Worm (Caenorhabditis elegans) whole organism, late embryonic: ENCODE data around the gene clp-10.

Experiments
- C38D4.7 ChIP-seq: fragments of 200-800 bp; sonication (Bioruptor generic); optimal IDR thresholded peaks from 2 replicates; lab custom pipeline; 2018; ENCODE audit warnings: mild to moderate bottlenecking, missing genetic modification characterization, moderate library complexity, missing compliant biosample characterization
- F13H6.1 ChIP-seq: sonication (generic microtip); optimal IDR thresholded peaks from 2 replicates; lab custom pipeline; 2016; ENCODE audit warnings: missing genetic modification characterization, missing compliant biosample characterization
- K09A11.1 ChIP-seq: sonication (generic microtip); optimal IDR thresholded peaks from 2 replicates; lab custom pipeline; 2017; ENCODE audit warnings: antibody characterized with exemption, mild to moderate bottlenecking, missing genetic modification characterization, missing compliant biosample characterization; ENCODE audit not compliant: insufficient read depth
- T23F11.4 ChIP-seq: fragments of 200-800 bp; sonication (Bioruptor generic); optimal IDR thresholded peaks from 2 replicates; lab custom pipeline; 2018; ENCODE audit warnings: mild to moderate bottlenecking, missing genetic modification characterization, missing compliant biosample characterization
- ahr-1 ChIP-seq: sonication (generic microtip); optimal IDR thresholded peaks from 2 replicates; lab custom pipeline; 2016; ENCODE audit warnings: missing genetic modification characterization, missing compliant biosample characterization
- ceh-18 ChIP-seq: sonication (generic microtip); optimal IDR thresholded peaks from 2 replicates; lab custom pipeline; 2016; ENCODE audit warnings: missing genetic modification characterization, missing compliant biosample characterization
- ceh-19 ChIP-seq: fragments of 200-800 bp; sonication (Bioruptor generic); optimal IDR thresholded peaks from 2 replicates; lab custom pipeline; 2018; ENCODE audit warnings: mild to moderate bottlenecking, missing genetic modification characterization, missing compliant biosample characterization
- ceh-30 ChIP-seq: fragments of 150-350 bp; optimal IDR thresholded peaks from 2 replicates; lab custom pipeline; 2014; ENCODE audit warnings: missing biosample characterization, missing genetic modification characterization
- ceh-31 ChIP-seq: sonication (generic microtip); optimal IDR thresholded peaks from 2 replicates; lab custom pipeline; 2016; ENCODE audit warnings: missing genetic modification characterization, missing compliant biosample characterization
- ceh-48 ChIP-seq: sonication (generic microtip); optimal IDR thresholded peaks from 2 replicates; lab custom pipeline; 2016; ENCODE audit warnings: missing genetic modification characterization, inconsistent platforms, missing compliant biosample characterization
- ceh-9 ChIP-seq: sonication (generic microtip); optimal IDR thresholded peaks from 2 replicates; lab custom pipeline; 2016; ENCODE audit warnings: mild to moderate bottlenecking, missing genetic modification characterization, inconsistent platforms, missing compliant biosample characterization
- dmd-4 ChIP-seq: sonication (generic microtip); optimal IDR thresholded peaks from 2 replicates; lab custom pipeline; 2016; ENCODE audit warnings: borderline replicate concordance, missing genetic modification characterization, missing compliant biosample characterization
- dve-1 ChIP-seq: sonication (generic microtip); optimal IDR thresholded peaks from 2 replicates; lab custom pipeline; 2017; ENCODE audit warnings: antibody characterized with exemption, mild to moderate bottlenecking, missing genetic modification characterization, missing compliant biosample characterization
- eyg-1 ChIP-seq: sonication (generic microtip); optimal IDR thresholded peaks from 2 replicates; lab custom pipeline; 2016; ENCODE audit warnings: missing genotype, missing genetic modification characterization, missing compliant biosample characterization
- fax-1 ChIP-seq: sonication (generic microtip); optimal IDR thresholded peaks from 2 replicates; lab custom pipeline; 2016; ENCODE audit warnings: missing genotype, missing genetic modification characterization, missing compliant biosample characterization
- fkh-6 ChIP-seq: sonication (generic microtip); optimal IDR thresholded peaks from 2 replicates; lab custom pipeline; 2016; ENCODE audit warnings: missing genetic modification characterization, missing compliant biosample characterization
- gmeb-2 ChIP-seq: sonication (generic microtip); optimal IDR thresholded peaks from 2 replicates; lab custom pipeline; 2016; ENCODE audit warnings: missing genetic modification characterization, inconsistent platforms, missing compliant biosample characterization
- hlh-13 ChIP-seq: fragments of 200-800 bp; sonication (Bioruptor generic); optimal IDR thresholded peaks from 2 replicates; lab custom pipeline; 2018; ENCODE audit warnings: mild to moderate bottlenecking, missing genetic modification characterization, missing compliant biosample characterization
- hlh-15 ChIP-seq: sonication (generic microtip); optimal IDR thresholded peaks from 2 replicates; lab custom pipeline; 2016; ENCODE audit warnings: missing genetic modification characterization, missing compliant biosample characterization
- hlh-30 ChIP-seq: sonication (generic microtip); optimal IDR thresholded peaks from 2 replicates; lab custom pipeline; 2017; ENCODE audit warnings: antibody characterized with exemption, missing genetic modification characterization, missing compliant biosample characterization; ENCODE audit not compliant: insufficient read depth
- hlh-8 ChIP-seq: sonication (generic microtip); optimal IDR thresholded peaks from 2 replicates; lab custom pipeline; 2016; ENCODE audit warnings: missing genotype, missing genetic modification characterization, missing compliant biosample characterization
- lin-11 ChIP-seq: fragments of 200-800 bp; sonication (Bioruptor generic); optimal IDR thresholded peaks from 2 replicates; lab custom pipeline; 2018; ENCODE audit warnings: mild to moderate bottlenecking, missing genetic modification characterization, missing compliant biosample characterization
- madf-2 ChIP-seq: sonication (generic microtip); optimal IDR thresholded peaks from 2 replicates; lab custom pipeline; 2017; ENCODE audit warnings: missing genetic modification characterization, missing compliant biosample characterization
- nfya-1 ChIP-seq: sonication (generic microtip); optimal IDR thresholded peaks from 2 replicates; lab custom pipeline; 2017; ENCODE audit warnings: missing genetic modification characterization, mild to moderate bottlenecking, missing compliant biosample characterization, antibody characterized with exemption, moderate library complexity
- npax-4 ChIP-seq: sonication (generic microtip); optimal IDR thresholded peaks from 2 replicates; lab custom pipeline; 2016; ENCODE audit warnings: missing genetic modification characterization, missing compliant biosample characterization
- odd-2 ChIP-seq: sonication (generic microtip); optimal IDR thresholded peaks from 2 replicates; lab custom pipeline; 2017; ENCODE audit warnings: antibody characterized with exemption, mild to moderate bottlenecking, missing genetic modification characterization, missing compliant biosample characterization
- pag-3 ChIP-seq: sonication (generic microtip); optimal IDR thresholded peaks from 2 replicates; lab custom pipeline; 2016; ENCODE audit warnings: missing compliant biosample characterization, missing genetic modification characterization, borderline replicate concordance
- pax-1 ChIP-seq: fragments of 150-350 bp; optimal IDR thresholded peaks from 2 replicates; lab custom pipeline; 2014; ENCODE audit warnings: missing biosample characterization, missing genetic modification characterization
- pqm-1 ChIP-seq: sonication (generic microtip); optimal IDR thresholded peaks from 2 replicates; lab custom pipeline; 2016; ENCODE audit warnings: missing genetic modification characterization, missing compliant biosample characterization
- pros-1 ChIP-seq: fragments of 150-350 bp; optimal IDR thresholded peaks from 2 replicates; lab custom pipeline; 2014; ENCODE audit warnings: missing biosample characterization, missing genetic modification reagents, missing genetic modification characterization
- rnt-1 ChIP-seq: sonication (generic microtip); optimal IDR thresholded peaks from 2 replicates; lab custom pipeline; 2016; ENCODE audit warnings: missing genetic modification characterization, missing compliant biosample characterization
- sdc-2 ChIP-seq: sonication (generic microtip); optimal IDR thresholded peaks from 2 replicates; lab custom pipeline; 2016; ENCODE audit warnings: missing genotype, missing genetic modification characterization, missing compliant biosample characterization
- sox-2 ChIP-seq: fragments of 200-800 bp; sonication (Bioruptor generic); IDR thresholded peaks from 2 replicates; pipeline ENCODE4 v1.3.6; 2022; ENCODE audit warnings: missing genetic modification reagents, missing genetic modification characterization, missing compliant biosample characterization
- syd-9 ChIP-seq: sonication (generic microtip); optimal IDR thresholded peaks from 2 replicates; lab custom pipeline; 2016; ENCODE audit warnings: mild to moderate bottlenecking, missing genetic modification characterization, moderate library complexity, missing compliant biosample characterization
- ttx-3 ChIP-seq: sonication (generic microtip); optimal IDR thresholded peaks from 2 replicates; lab custom pipeline; 2016; ENCODE audit warnings: missing genetic modification reagents, missing genetic modification characterization, missing compliant biosample characterization
- unc-42 ChIP-seq: sonication (generic microtip); optimal IDR thresholded peaks from 2 replicates; lab custom pipeline; 2016; ENCODE audit warnings: missing genotype, missing genetic modification characterization, missing compliant biosample characterization
- unc-55 ChIP-seq: sonication (generic microtip); optimal IDR thresholded peaks from 2 replicates; lab custom pipeline; 2017; ENCODE audit warnings: missing biosample characterization, missing genetic modification reagents, missing genetic modification characterization
- zip-5 ChIP-seq: sonication (generic microtip); optimal IDR thresholded peaks from 2 replicates; lab custom pipeline; 2016; ENCODE audit warnings: missing genetic modification characterization, missing compliant biosample characterization

clp-10 gene

DNA sequence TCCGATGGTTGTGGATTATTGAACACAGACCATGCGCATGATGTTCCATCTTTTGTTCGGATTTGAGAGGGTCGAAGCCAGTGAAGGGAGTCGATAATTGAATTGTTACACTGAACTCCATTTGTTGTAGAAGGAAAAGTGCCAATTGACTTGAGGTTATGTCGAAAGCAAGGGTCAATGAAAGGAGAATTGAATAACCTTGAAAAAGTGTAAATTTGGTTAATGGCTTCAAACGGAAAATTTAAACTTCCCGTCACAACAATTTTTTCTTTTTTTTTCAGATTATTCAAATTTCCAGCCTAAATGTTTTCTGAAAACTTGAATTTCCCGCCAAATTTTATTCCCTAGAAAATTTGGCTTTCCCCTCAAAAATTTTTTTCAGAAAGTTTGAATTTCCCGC, at the start of gene clp-10:
clp-10 (minus strand) TSS at position 101 of the 400 bp plus-strand sequence.
- TF ChIP-seq pag-3 (tag; lab: Kevin White, UChicago) (no peak), rnt-1 (no peak), hlh-13 (GFP tag; lab: Kevin White, UChicago) (no peak), hlh-15 (tag; lab: Kevin White, UChicago) (no peak), eyg-1 (tag; lab: Kevin White, UChicago) (no peak), syd-9 (no peak), zip-5 (no peak)

DNA sequence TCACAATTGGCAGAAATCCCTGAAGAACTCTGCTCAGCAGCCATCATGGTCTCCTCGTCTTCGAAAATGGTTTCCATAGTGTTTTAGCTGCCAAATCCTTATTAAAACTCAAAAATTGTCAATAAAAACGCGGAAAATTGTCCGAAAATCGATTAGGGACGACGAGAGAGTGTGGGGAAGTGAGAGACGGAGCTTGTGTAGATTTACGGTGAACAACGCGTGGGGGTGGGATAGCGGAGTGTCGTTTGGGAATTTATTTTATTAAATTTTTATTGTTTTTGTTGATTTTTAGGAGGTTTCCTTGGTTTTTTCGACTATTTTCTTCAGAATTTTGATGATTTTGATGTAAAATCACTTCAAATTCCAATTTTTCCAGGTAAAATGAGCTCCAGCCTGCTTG, 49.2 kb upstream of the clp-10 start, which contains the start of the genes F54C4.4 and mrpl-40:
F54C4.4 (minus strand) TSS at position 199 of the 400 bp plus-strand sequence.
mrpl-40 (plus strand) TSS at position 377 of the 400 bp plus-strand sequence.
- TF ChIP-seq nfya-1 (tag; lab: Kevin White, UChicago) (peak; percentile 55), unc-42 (peak; percentile 66), pros-1 (tag; lab: Kevin White, UChicago) (no peak), sdc-2 (tag; lab: Kevin White, UChicago) (no peak), K09A11.1 (tag; lab: Kevin White, UChicago) (no peak), ceh-31 (tag; lab: Kevin White, UChicago) (peak; percentile 41), T23F11.4 (GFP tag; lab: Kevin White, UChicago) (no peak), fax-1 (tag; lab: Kevin White, UChicago) (no peak), ceh-48 (tag; lab: Kevin White, UChicago) (peak; percentile 82)

DNA sequence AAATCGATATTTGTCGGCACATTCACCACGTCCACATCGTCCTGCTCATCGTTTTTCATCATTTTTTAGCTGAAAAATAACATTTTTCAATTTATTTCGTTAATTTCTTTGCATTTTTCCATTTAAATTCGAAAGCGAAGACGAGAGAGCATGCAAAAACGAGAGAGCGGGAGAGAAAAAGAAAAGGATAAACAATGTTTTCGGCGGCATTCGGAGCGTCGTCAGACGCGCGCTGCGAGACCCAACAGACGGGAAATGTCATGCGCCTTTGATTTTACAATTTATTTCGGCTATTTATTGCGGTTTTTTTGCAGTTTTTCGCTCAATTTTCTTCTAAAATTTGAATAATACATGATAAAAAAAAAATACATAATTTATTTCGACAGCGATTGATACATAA, 48.3 kb upstream of the clp-10 start, which contains the start of gene attf-3:
attf-3 (minus strand) TSS at position 69 of the 400 bp plus-strand sequence.
- TF ChIP-seq nfya-1 (tag; lab: Kevin White, UChicago), result peak; percentile 47
- no peak for TF ChIP-seq F13H6.1 (tag; lab: Kevin White, UChicago)
- peak; percentile 59 for TF ChIP-seq unc-42
- peak; percentile 4 for TF ChIP-seq ceh-31 (tag; lab: Kevin White, UChicago)
- peak; percentile 43 for TF ChIP-seq pax-1
- TF ChIP-seq unc-55 (GFP tag; lab: Kevin White, UChicago), result peak; percentile 45
- TF ChIP-seq C38D4.7, result no peak
- no peak for TF ChIP-seq fkh-6 (tag; lab: Kevin White, UChicago)
- TF ChIP-seq hlh-30 (tag; lab: Kevin White, UChicago), result peak; percentile 73
- peak; percentile 38 for TF ChIP-seq dve-1 (tag; lab: Kevin White, UChicago)

DNA sequence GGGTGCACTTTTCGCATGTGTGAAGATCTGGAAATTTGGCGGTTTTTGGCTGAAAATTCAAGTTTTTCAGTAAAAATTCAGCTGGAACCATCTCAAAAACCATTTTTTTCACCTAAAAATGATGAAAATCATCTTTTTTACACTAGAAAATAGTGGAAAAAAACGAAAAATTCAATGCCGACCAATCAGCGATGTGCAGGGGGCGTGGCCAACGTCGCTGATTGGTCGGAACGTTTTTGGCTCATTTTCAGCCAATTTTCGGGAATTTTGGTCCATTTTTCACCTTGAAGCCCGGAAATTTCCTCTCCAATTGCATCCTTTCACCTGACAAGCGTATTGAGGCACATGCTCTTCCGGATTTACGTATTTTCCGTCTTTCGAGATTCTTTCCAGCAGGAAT, 46.4 kb upstream of the clp-10 start:
- peak; percentile 97 for TF ChIP-seq nfya-1 (tag; lab: Kevin White, UChicago)
- no peak for TF ChIP-seq hlh-8

DNA sequence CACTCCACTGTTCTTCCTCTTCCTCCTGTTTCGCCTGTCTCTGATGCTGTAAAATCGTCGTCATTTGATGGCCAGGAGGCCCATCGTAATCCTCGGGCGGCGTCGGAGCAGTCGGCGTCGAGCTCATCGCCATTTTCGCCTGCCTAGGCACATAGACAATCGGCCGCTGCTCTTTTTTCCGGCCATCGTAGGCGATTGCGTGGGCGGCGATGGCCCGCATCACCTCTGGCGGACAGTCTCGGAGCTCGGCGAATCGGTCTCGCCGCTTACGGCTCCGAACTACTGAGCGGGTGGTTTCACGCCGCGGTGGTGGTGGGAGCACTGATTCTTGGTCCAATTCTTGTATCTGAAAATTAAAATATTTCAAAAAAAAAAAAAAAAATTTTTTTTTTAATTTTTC, 34.1 kb upstream of the clp-10 start:
- TF ChIP-seq dmd-4 (tag; lab: Kevin White, UChicago), result no peak
- no peak for TF ChIP-seq npax-4 (tag; lab: Kevin White, UChicago)
- TF ChIP-seq ceh-19, result no peak
- no peak for TF ChIP-seq pros-1 (tag; lab: Kevin White, UChicago)
- TF ChIP-seq madf-2, result no peak

DNA sequence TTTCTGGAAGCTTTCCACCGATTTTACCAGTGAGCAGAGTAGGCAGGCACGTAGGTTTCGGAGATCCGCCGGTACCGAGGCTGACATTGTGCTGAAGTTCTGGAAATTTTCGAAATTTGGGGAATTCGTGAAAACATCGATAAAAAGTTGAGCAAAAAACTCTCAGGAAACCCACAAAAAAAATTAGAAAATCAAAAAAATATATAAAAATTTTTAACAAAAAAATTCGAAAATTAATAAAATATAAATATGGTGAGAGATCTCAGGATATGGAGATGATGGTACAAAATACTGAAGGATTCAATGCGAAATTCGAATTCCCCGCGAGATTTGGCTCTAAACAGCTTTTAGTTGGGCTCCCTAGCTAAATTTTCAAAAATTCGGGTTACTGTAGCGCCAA, 31.6 kb upstream of the clp-10 start, which contains the start of gene spt-4:
spt-4 (minus strand) TSS at position 101 of the 400 bp plus-strand sequence.
- no peak for TF ChIP-seq ceh-9 (tag; lab: Kevin White, UChicago)
- no peak for TF ChIP-seq pax-1
- TF ChIP-seq ahr-1 (tag; lab: Kevin White, UChicago), result no peak
- TF ChIP-seq nfya-1 (tag; lab: Kevin White, UChicago), result no peak
- no peak for TF ChIP-seq K09A11.1 (tag; lab: Kevin White, UChicago)
- TF ChIP-seq eyg-1 (tag; lab: Kevin White, UChicago), result no peak
- no peak for TF ChIP-seq ttx-3 (tag; lab: Kevin White, UChicago)
- no peak for TF ChIP-seq sox-2 (GFP tag; lab: Robert Waterston, UW)
- no peak for TF ChIP-seq ceh-48 (tag; lab: Kevin White, UChicago)
- TF ChIP-seq gmeb-2 (tag; lab: Kevin White, UChicago), result no peak
- no peak for TF ChIP-seq F13H6.1 (tag; lab: Kevin White, UChicago)
- no peak for TF ChIP-seq C38D4.7
- TF ChIP-seq ceh-30 (tag; lab: Kevin White, UChicago), result no peak
- no peak for TF ChIP-seq odd-2 (tag; lab: Kevin White, UChicago)
- no peak for TF ChIP-seq lin-11 (tag; lab: Kevin White, UChicago)
- no peak for TF ChIP-seq ceh-18
- TF ChIP-seq zip-5, result no peak
- TF ChIP-seq pqm-1 (tag; lab: Kevin White, UChicago), result no peak
